Fruit fly (Drosophila melanogaster) whole organism, embryonic: Measurements from ENCODE around the gene CG6012.

Experiments used
- Abd-B ChIP-seq: fragments of 200-800 bp; sonication (Bioruptor generic); optimal IDR thresholded peaks from 2 replicates; lab custom pipeline; 2018; ENCODE audit warnings: missing biosample characterization, mild to moderate bottlenecking, missing genetic modification characterization, moderate library complexity
- Atf6 ChIP-seq: fragments of 200-800 bp; sonication (Bioruptor generic); IDR thresholded peaks from 2 replicates; pipeline ENCODE4 v1.3.6; 2022; ENCODE audit warnings: missing biosample characterization, missing genetic modification characterization
- Bdp1 ChIP-seq: fragments of 200-800 bp; sonication (Bioruptor generic); optimal IDR thresholded peaks from 3 replicates; lab custom pipeline; 2016; ENCODE audit warnings: missing biosample characterization, missing genetic modification characterization
- CG10366 ChIP-seq: fragments of 200-800 bp; sonication (Bioruptor generic); IDR thresholded peaks from 2 replicates; pipeline ENCODE4 v1.3.6; 2022; ENCODE audit warnings: missing biosample characterization, missing genetic modification characterization
- CG10565 ChIP-seq: fragments of 200-800 bp; sonication (Bioruptor generic); optimal IDR thresholded peaks from 3 replicates; lab custom pipeline; 2016; ENCODE audit warnings: missing biosample characterization, mild to moderate bottlenecking, missing genetic modification characterization
- CG10654 ChIP-seq: fragments of 200-800 bp; sonication (Bioruptor generic); optimal IDR thresholded peaks from 2 replicates; lab custom pipeline; 2016; ENCODE audit warnings: missing biosample characterization, missing genetic modification characterization
- CG13894 ChIP-seq: fragments of 200-800 bp; sonication (Bioruptor generic); optimal IDR thresholded peaks from 3 replicates; lab custom pipeline; 2018; ENCODE audit warnings: missing biosample characterization, mild to moderate bottlenecking, missing genetic modification characterization, moderate library complexity
- CG15269 ChIP-seq: fragments of 200-800 bp; sonication (Bioruptor generic); optimal IDR thresholded peaks from 2 replicates; lab custom pipeline; 2018; ENCODE audit warnings: missing biosample characterization, mild to moderate bottlenecking, missing genetic modification characterization, moderate library complexity
- CG16815 ChIP-seq: fragments of 200-800 bp; sonication (Bioruptor generic); optimal IDR thresholded peaks from 3 replicates; lab custom pipeline; 2017; ENCODE audit warnings: missing biosample characterization, mild to moderate bottlenecking, missing genetic modification characterization
- CG17186 ChIP-seq: fragments of 200-800 bp; sonication (Bioruptor generic); optimal IDR thresholded peaks from 3 replicates; lab custom pipeline; 2017; ENCODE audit warnings: missing biosample characterization, missing genetic modification reagents, missing genetic modification characterization
- CG17385 ChIP-seq: fragments of 200-800 bp; sonication (Bioruptor generic); optimal IDR thresholded peaks from 3 replicates; lab custom pipeline; 2018; ENCODE audit warnings: missing biosample characterization, mild to moderate bottlenecking, missing genetic modification characterization
- CG18262 ChIP-seq: fragments of 200-800 bp; optimal IDR thresholded peaks from 3 replicates; lab custom pipeline; 2019; ENCODE audit warnings: missing biosample characterization, mild to moderate bottlenecking, missing genetic modification characterization, moderate library complexity
- CG18476 ChIP-seq: fragments of 200-800 bp; sonication (Bioruptor generic); optimal IDR thresholded peaks from 2 replicates; lab custom pipeline; 2016; ENCODE audit warnings: missing biosample characterization, mild to moderate bottlenecking, missing genetic modification characterization
- CG18599 ChIP-seq: fragments of 200-800 bp; sonication (Bioruptor generic); optimal IDR thresholded peaks from 3 replicates; lab custom pipeline; 2017; ENCODE audit warnings: missing biosample characterization, missing genetic modification characterization, mild to moderate bottlenecking, moderate library complexity, missing genetic modification reagents
- CG4282 ChIP-seq: fragments of 200-800 bp; sonication (Bioruptor generic); optimal IDR thresholded peaks from 2 replicates; lab custom pipeline; 2016; ENCODE audit warnings: missing biosample characterization, missing genetic modification characterization
- CG4617 ChIP-seq: fragments of 200-800 bp; sonication (Bioruptor generic); optimal IDR thresholded peaks from 3 replicates; lab custom pipeline; 2016; ENCODE audit warnings: missing biosample characterization, missing genetic modification characterization, borderline replicate concordance
- CG4707 ChIP-seq: fragments of 200-800 bp; sonication (Bioruptor generic); optimal IDR thresholded peaks from 2 replicates; lab custom pipeline; 2018; ENCODE audit warnings: missing biosample characterization, mild to moderate bottlenecking, missing genetic modification characterization, moderate library complexity
- CG5245 ChIP-seq: fragments of 200-800 bp; sonication (Bioruptor generic); optimal IDR thresholded peaks from 3 replicates; lab custom pipeline; 2016; ENCODE audit warnings: missing biosample characterization, missing genetic modification characterization
- CG6791 ChIP-seq: fragments of 200-800 bp; sonication (Bioruptor generic); IDR thresholded peaks from 3 replicates; pipeline ENCODE4 v1.3.6; 2022; ENCODE audit warnings: missing biosample characterization, missing genetic modification characterization; ENCODE audit not compliant: partially characterized antibody
- CG6854 ChIP-seq: fragments of 200-800 bp; sonication (Bioruptor generic); optimal IDR thresholded peaks from 3 replicates; lab custom pipeline; 2017; ENCODE audit warnings: missing biosample characterization, mild to moderate bottlenecking, missing genetic modification characterization
- CG9215 ChIP-seq: fragments of 200-800 bp; sonication (Bioruptor generic); IDR thresholded peaks from 2 replicates; pipeline ENCODE4 v1.3.6; 2022; ENCODE audit warnings: missing biosample characterization, missing genetic modification characterization
- CG9876 ChIP-seq: fragments of 200-800 bp; sonication (Bioruptor generic); optimal IDR thresholded peaks from 2 replicates; lab custom pipeline; 2016; ENCODE audit warnings: missing biosample characterization, missing genetic modification characterization
- Dbx ChIP-seq: fragments of 200-800 bp; sonication (Bioruptor generic); IDR thresholded peaks from 3 replicates; pipeline ENCODE4 v1.3.6; 2022; ENCODE audit warnings: missing biosample characterization, missing genetic modification characterization
- Ets97D ChIP-seq: fragments of 200-800 bp; sonication (Bioruptor generic); optimal IDR thresholded peaks from 3 replicates; lab custom pipeline; 2016; ENCODE audit warnings: missing biosample characterization, missing genetic modification characterization
- GATAe ChIP-seq: fragments of 200-800 bp; sonication (Bioruptor generic); conservative IDR thresholded peaks from 2 replicates; pipeline ENCODE4 v1.3.6; 2022; ENCODE audit warnings: missing biosample characterization, missing genetic modification characterization
- Hr78 ChIP-seq, 2 experiments: fragments of 200-800 bp in 1 of 2; fragments of >200 bp in 1 of 2; sonication (Bioruptor generic) in 1 of 2; optimal IDR thresholded peaks; 2 replicates each; lab custom pipeline; 2017 to 2019; ENCODE audit warnings: missing biosample characterization in 2 of 2, missing genetic modification characterization in 2 of 2, mild to moderate bottlenecking in 1 of 2, moderate library complexity in 1 of 2
- Kr ChIP-seq: fragments of 200-800 bp; sonication (Bioruptor generic); optimal IDR thresholded peaks from 2 replicates; lab custom pipeline; 2017; ENCODE audit warnings: missing biosample characterization, mild to moderate bottlenecking, missing genetic modification characterization
- Nf-YB ChIP-seq: fragments of 200-800 bp; sonication (Bioruptor generic); optimal IDR thresholded peaks from 3 replicates; lab custom pipeline; 2019; ENCODE audit warnings: missing biosample characterization, mild to moderate bottlenecking, missing genetic modification characterization, moderate library complexity
- Poxn ChIP-seq: fragments of 200-800 bp; sonication (Bioruptor generic); IDR thresholded peaks from 2 replicates; pipeline ENCODE4 v1.3.6; 2022; ENCODE audit warnings: missing biosample characterization, missing genetic modification characterization
- Rx ChIP-seq: fragments of 200-800 bp; sonication (Bioruptor generic); IDR thresholded peaks from 2 replicates; pipeline ENCODE4 v1.3.6; 2022; ENCODE audit warnings: missing biosample characterization, missing genetic modification characterization
- Six4 ChIP-seq: fragments of 200-800 bp; sonication (Bioruptor generic); optimal IDR thresholded peaks from 2 replicates; lab custom pipeline; 2016; ENCODE audit warnings: missing biosample characterization, missing genetic modification characterization
- Xrp1 ChIP-seq: fragments of 200-800 bp; sonication (Bioruptor generic); IDR thresholded peaks from 2 replicates; pipeline ENCODE4 v1.3.6; 2022; ENCODE audit warnings: missing biosample characterization, missing genetic modification characterization
- YL-1 ChIP-seq: fragments of 200-800 bp; sonication (Bioruptor generic); optimal IDR thresholded peaks from 3 replicates; lab custom pipeline; 2017; ENCODE audit warnings: missing biosample characterization, mild to moderate bottlenecking, missing genetic modification characterization
- ab ChIP-seq: fragments of 200-800 bp; sonication (Bioruptor generic); optimal IDR thresholded peaks from 2 replicates; lab custom pipeline; 2016; ENCODE audit warnings: missing biosample characterization, missing genetic modification characterization
- btn ChIP-seq: fragments of 200-800 bp; sonication (Bioruptor generic); optimal IDR thresholded peaks from 2 replicates; lab custom pipeline; 2016; ENCODE audit warnings: missing biosample characterization, missing genetic modification characterization
- chn ChIP-seq: fragments of 200-800 bp; sonication (Bioruptor generic); optimal IDR thresholded peaks from 2 replicates; lab custom pipeline; 2016; ENCODE audit warnings: missing biosample characterization, missing genetic modification characterization
- eve ChIP-seq, 2 experiments: fragments of >200 bp; optimal IDR thresholded peaks; 2 replicates each; lab custom pipeline; 2017; ENCODE audit warnings: missing biosample characterization in 2 of 2, missing genetic modification characterization in 2 of 2
- exex ChIP-seq: fragments of 200-800 bp; sonication (Bioruptor generic); optimal IDR thresholded peaks from 4 replicates; lab custom pipeline; 2018; ENCODE audit warnings: missing biosample characterization, mild to moderate bottlenecking, missing genetic modification characterization, moderate library complexity
- eyg ChIP-seq: fragments of 200-800 bp; sonication (Bioruptor generic); optimal IDR thresholded peaks from 3 replicates; lab custom pipeline; 2016; ENCODE audit warnings: missing biosample characterization, missing genetic modification characterization
- fd64A ChIP-seq: fragments of 200-800 bp; sonication (Bioruptor generic); optimal IDR thresholded peaks from 3 replicates; lab custom pipeline; 2018; ENCODE audit warnings: missing biosample characterization, mild to moderate bottlenecking, missing genetic modification characterization
- grn ChIP-seq: fragments of 200-800 bp; sonication (Bioruptor generic); optimal IDR thresholded peaks from 3 replicates; lab custom pipeline; 2017; ENCODE audit warnings: missing biosample characterization, missing genetic modification characterization
- lov ChIP-seq, 2 experiments: fragments of 200-800 bp in 1 of 2; fragments of >200 bp in 1 of 2; sonication (Bioruptor generic) in 1 of 2; IDR thresholded peaks in 1 of 2; optimal IDR thresholded peaks in 1 of 2; 2 replicates in 1 of 2; 3 replicates in 1 of 2; pipeline versions ENCODE4 v1.3.6 to Lab custom; 2017 to 2022; ENCODE audit warnings: missing biosample characterization in 1 of 2, missing genetic modification characterization in 1 of 2
- onecut ChIP-seq: fragments of 200-800 bp; sonication (Bioruptor generic); IDR thresholded peaks from 2 replicates; pipeline ENCODE4 v1.3.6; 2022; ENCODE audit warnings: missing biosample characterization, missing genetic modification characterization
- org-1 ChIP-seq: fragments of 200-800 bp; sonication (Bioruptor generic); optimal IDR thresholded peaks from 2 replicates; lab custom pipeline; 2017; ENCODE audit warnings: missing biosample characterization, missing genetic modification characterization
- otp ChIP-seq: fragments of 200-800 bp; sonication (Bioruptor generic); IDR thresholded peaks from 3 replicates; pipeline ENCODE4, ENCODE4 v1.3.6; 2022; ENCODE audit warnings: missing biosample characterization, missing genetic modification characterization
- scrt ChIP-seq: fragments of 200-800 bp; sonication (Bioruptor generic); optimal IDR thresholded peaks from 2 replicates; lab custom pipeline; 2018; ENCODE audit warnings: missing biosample characterization, mild to moderate bottlenecking, missing genetic modification characterization, moderate library complexity
- sqz ChIP-seq: fragments of 200-800 bp; sonication (Bioruptor generic); optimal IDR thresholded peaks from 3 replicates; lab custom pipeline; 2018; ENCODE audit warnings: missing biosample characterization, mild to moderate bottlenecking, missing genetic modification characterization
- twi ChIP-seq: fragments of 200-800 bp; optimal IDR thresholded peaks from 2 replicates; lab custom pipeline; 2019; ENCODE audit warnings: missing biosample characterization, mild to moderate bottlenecking, missing genetic modification characterization, moderate library complexity
- wek ChIP-seq: fragments of 200-800 bp; sonication (Bioruptor generic); optimal IDR thresholded peaks from 3 replicates; lab custom pipeline; 2018; ENCODE audit warnings: missing biosample characterization, mild to moderate bottlenecking, missing genetic modification characterization, moderate library complexity
- zen2 ChIP-seq: fragments of 200-800 bp; sonication (Bioruptor generic); IDR thresholded peaks from 3 replicates; pipeline ENCODE4 v1.3.6; 2022; ENCODE audit warnings: missing biosample characterization, missing genetic modification characterization; ENCODE audit not compliant: partially characterized antibody

CG6012 gene

dm6 chr2L:16858466-16859007, 2.8 kb downstream of the CG6012 start, which contains the start of gene CG31809 (continued):
- TF ChIP-seq chn (GFP tag; lab: Kevin White, UChicago): no peak
- TF ChIP-seq otp (GFP tag; lab: Robert Waterston, UW): no peak
- no peak for TF ChIP-seq CG6854 (GFP tag; lab: Kevin White, UChicago)
- no peak for TF ChIP-seq Poxn (GFP tag; lab: Robert Waterston, UW)
- no peak for TF ChIP-seq Ets97D (GFP tag; lab: Kevin White, UChicago)
- TF ChIP-seq Dbx (GFP tag; lab: Robert Waterston, UW): no peak
- no peak for TF ChIP-seq eyg (GFP tag; lab: Kevin White, UChicago)
- TF ChIP-seq onecut (GFP tag; lab: Robert Waterston, UW): peak; percentile 38; the same call in 1 of the 2 replicates
- TF ChIP-seq Xrp1 (GFP tag; lab: Robert Waterston, UW): peak; percentile 22; the same call in 1 of the 2 replicates
- TF ChIP-seq CG10366: peak; percentile 7; the same call in 1 of the 2 replicates
- no peak for TF ChIP-seq CG18262 (tag; lab: Kevin White, UChicago)
- TF ChIP-seq Nf-YB (GFP tag; lab: Kevin White, UChicago): no peak
- no peak for TF ChIP-seq CG17385
- no peak for TF ChIP-seq org-1 (GFP tag; lab: Kevin White, UChicago)
- no peak for TF ChIP-seq zen2 (GFP tag; lab: Robert Waterston, UW)
- TF ChIP-seq CG4707: no peak
- TF ChIP-seq Abd-B: no peak
- peak; percentile 47 for TF ChIP-seq wek (GFP tag; lab: Kevin White, UChicago)
- no peak for TF ChIP-seq scrt (GFP tag; lab: Kevin White, UChicago)
- TF ChIP-seq sqz (GFP tag; lab: Kevin White, UChicago): peak; percentile 36
- no peak for TF ChIP-seq CG4282 (GFP tag; lab: Kevin White, UChicago)
- no peak for TF ChIP-seq CG18476
- TF ChIP-seq lov (optimal IDR thresholded peaks at IDR 0.05; lab: Kevin White, UChicago): no peak
- TF ChIP-seq lov (GFP tag; IDR thresholded peaks at IDR 0.05; lab: Robert Waterston, UW): no peak
- TF ChIP-seq CG18599 (GFP tag; lab: Kevin White, UChicago): no peak
- TF ChIP-seq Kr: no peak
- TF ChIP-seq exex (tag; lab: Kevin White, UChicago): peak; percentile 18
- TF ChIP-seq CG6791: no peak
- no peak for TF ChIP-seq CG10654 (GFP tag; lab: Kevin White, UChicago)
- no peak for TF ChIP-seq CG9215 (GFP tag; lab: Robert Waterston, UW)
- TF ChIP-seq CG15269 (tag; lab: Kevin White, UChicago): no peak
- no peak for TF ChIP-seq CG16815 (GFP tag; lab: Kevin White, UChicago)
- TF ChIP-seq fd64A (GFP tag; lab: Kevin White, UChicago): no peak
- TF ChIP-seq CG5245: no peak
- no peak for TF ChIP-seq CG9876
- TF ChIP-seq CG17186 (GFP tag; lab: Kevin White, UChicago): no peak
- TF ChIP-seq CG13894 (tag; lab: Kevin White, UChicago): no peak
- no peak for TF ChIP-seq CG10565 (GFP tag; lab: Kevin White, UChicago)
- TF ChIP-seq ab (GFP tag; lab: Kevin White, UChicago): no peak
- TF ChIP-seq twi (tag; lab: Kevin White, UChicago): no peak
- no peak for TF ChIP-seq Six4 (GFP tag; lab: Kevin White, UChicago)
- TF ChIP-seq GATAe (GFP tag; lab: Robert Waterston, UW): no peak
- no peak for TF ChIP-seq YL-1 (GFP tag; lab: Kevin White, UChicago)
- TF ChIP-seq eve (GFP tag; optimal IDR thresholded peaks at IDR 0.05; lab: Kevin White, UChicago): no peak
- no peak for TF ChIP-seq Bdp1 (GFP tag; lab: Kevin White, UChicago)
- no peak for TF ChIP-seq Hr78 (GFP tag; optimal IDR thresholded peaks at IDR 0.05; lab: Kevin White, UChicago)
- TF ChIP-seq btn (GFP tag; lab: Kevin White, UChicago): no peak
- TF ChIP-seq Atf6 (GFP tag; lab: Robert Waterston, UW): no peak
- no peak for TF ChIP-seq Rx
- TF ChIP-seq CG4617 (GFP tag; lab: Kevin White, UChicago): no peak
- TF ChIP-seq grn (GFP tag; lab: Kevin White, UChicago): no peak
